Worm (Caenorhabditis elegans): Measurements from ENCODE around the gene C02C6.14.
A peak's percentile ranks its signal among the peaks of the same experiment; 100 is the strongest.

The C02C6.14 gene

DNA sequence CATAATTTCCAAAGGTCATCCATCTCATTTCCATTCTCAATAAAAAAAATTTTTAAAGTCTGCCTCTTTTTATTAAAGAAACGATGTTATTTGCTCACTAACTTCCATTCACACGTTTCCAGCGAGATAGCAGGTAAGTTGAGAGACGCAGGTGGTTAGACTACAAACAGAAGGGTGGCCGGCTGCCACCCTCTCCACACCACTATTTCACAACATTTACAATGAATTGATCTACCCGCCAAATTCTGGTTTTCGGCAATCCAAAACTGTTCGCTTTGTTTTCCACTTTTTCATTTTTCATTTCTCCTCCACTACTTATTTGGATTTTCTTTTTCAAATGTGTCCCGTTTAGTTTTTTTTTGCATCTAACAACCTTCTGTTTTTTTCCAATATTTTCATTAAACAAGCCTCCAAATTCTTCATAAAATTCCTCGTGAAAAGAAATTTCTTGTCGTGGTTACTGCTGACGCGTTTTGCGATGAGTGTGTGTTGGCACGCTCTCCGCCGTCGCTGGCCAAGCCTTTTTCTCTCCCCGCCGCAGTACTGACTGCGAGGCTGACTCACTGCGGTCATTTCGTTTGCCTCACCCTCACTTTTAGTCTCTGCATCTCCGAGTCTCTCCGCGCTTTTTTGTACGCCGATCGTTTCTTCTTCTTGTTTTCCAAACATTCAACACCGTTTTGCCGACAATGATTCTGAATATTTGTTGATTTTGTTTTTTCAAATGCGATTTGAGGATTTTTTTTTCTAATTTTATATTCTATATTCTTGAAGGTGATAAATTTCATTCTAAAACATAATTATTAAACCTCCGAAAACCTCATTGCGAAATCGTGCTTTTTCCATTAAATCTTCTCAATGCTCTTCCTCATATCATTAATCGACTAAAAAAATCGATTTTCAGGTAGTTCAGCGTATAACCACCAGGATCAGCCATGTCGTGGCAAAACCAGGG is 30.8 kb downstream of the C02C6.14 start, which contains the start of gene dyn-1:
dyn-1 (plus strand) TSS at position 905 of the 955 bp plus-strand sequence.
- TF ChIP-seq hmg-20 (GFP tag; IDR thresholded peaks at IDR 0.05) (no peak), efl-1 (GFP tag; optimal IDR thresholded peaks at IDR 0.05) (peak; percentile 28), B0336.3 (GFP tag; IDR thresholded peaks at IDR 0.05) (peak; percentile 49; the same call in 1 of the 2 replicates), F57C9.4 (tag; optimal IDR thresholded peaks at IDR 0.05) (no peak), ztf-18 (tag; optimal IDR thresholded peaks at IDR 0.05) (peak; percentile 92), ztf-3 (GFP tag; optimal IDR thresholded peaks at IDR 0.05) (peak; percentile 7), zim-3 (tag; optimal IDR thresholded peaks at IDR 0.05) (no peak), ama-1 (optimal IDR thresholded peaks at IDR 0.05) (no peak), ama-1 (GFP tag; optimal IDR thresholded peaks at IDR 0.05) (peak in 1 of 2 experiments; percentile 2), lin-35 (GFP tag; optimal IDR thresholded peaks at IDR 0.05) (peak in 1 of 3 experiments; percentile 7), ztf-26 (tag; optimal IDR thresholded peaks at IDR 0.05) (peak; percentile 76), somi-1 (GFP tag; optimal IDR thresholded peaks at IDR 0.05) (peak; percentile 18), egrh-3 (GFP tag; IDR thresholded peaks at IDR 0.05) (peak; percentile 39), mcd-1 (GFP tag; IDR thresholded peaks at IDR 0.05) (peak; percentile 64), him-1 (tag; optimal IDR thresholded peaks at IDR 0.05) (no peak), nhr-80 (tag; optimal IDR thresholded peaks at IDR 0.05) (peak; percentile 95), tbp1 (GFP tag; optimal IDR thresholded peaks at IDR 0.05) (peak; percentile 13), zfh-2 (GFP tag; conservative IDR thresholded peaks at IDR 0.05) (peak; percentile 92), K11D2.4 (GFP tag; IDR thresholded peaks at IDR 0.05) (peak; percentile 70), ceh-40 (GFP tag; IDR thresholded peaks at IDR 0.05) (no peak), snpc-4 (GFP tag; optimal IDR thresholded peaks at IDR 0.05) (no peak), snpc-4 (tag; optimal IDR thresholded peaks at IDR 0.05) (peak in 3 of 4 experiments; percentile 39 to 46 (median 40)), F10E7.11 (tag; optimal IDR thresholded peaks at IDR 0.05) (no peak), cebp-1 (GFP tag; IDR thresholded peaks at IDR 0.05) (no peak; the same call in 1 of the 2 replicates), cebp-1 (tag; optimal IDR thresholded peaks at IDR 0.05) (peak; percentile 82), K12H6.12 (tag; optimal IDR thresholded peaks at IDR 0.05) (peak; percentile 36), gei-17 (GFP tag; optimal IDR thresholded peaks at IDR 0.05) (peak; percentile 61), madf-10 (tag; optimal IDR thresholded peaks at IDR 0.05) (peak; percentile 39), C06A6.2 (GFP tag; conservative IDR thresholded peaks at IDR 0.05) (peak; percentile 48), lin-40 (tag; optimal IDR thresholded peaks at IDR 0.05) (peak; percentile 65), madf-3 (GFP tag; IDR thresholded peaks at IDR 0.05) (peak; percentile 64; the same call in 1 of the 2 replicates), lin-26 (GFP tag; IDR thresholded peaks at IDR 0.05) (0 out of 2 replicates have a peak, but pooled peaks have one; percentile 13), ceh-27 (GFP tag; optimal IDR thresholded peaks at IDR 0.05) (peak; percentile 3), atf-7 (tag; optimal IDR thresholded peaks at IDR 0.05) (peak; percentile 47), let-607 (tag; optimal IDR thresholded peaks at IDR 0.05) (peak; percentile 29 to 62), ceh-91 (GFP tag; IDR thresholded peaks at IDR 0.05) (no peak), attf-5 (GFP tag; optimal IDR thresholded peaks at IDR 0.05) (peak; percentile 87), hmg-1.2 (GFP tag; IDR thresholded peaks at IDR 0.05) (peak; percentile 57; the same call in 1 of the 2 replicates), attf-3 (GFP tag; conservative IDR thresholded peaks at IDR 0.05) (no peak)

Data from whole organism, young adult.